Worm (Caenorhabditis elegans) whole organism, L3 larva: Measurements from ENCODE around the gene fbxa-26.

Experiments used
- ceh-16 ChIP-seq: sonication (generic microtip); optimal IDR thresholded peaks from 2 replicates; lab custom pipeline; 2017; ENCODE audit warnings: missing biosample characterization, missing genetic modification characterization
- egl-5 ChIP-seq: fragments of 150-350 bp; optimal IDR thresholded peaks from 2 replicates; lab custom pipeline; 2017; ENCODE audit warnings: missing biosample characterization, missing genetic modification reagents, missing genetic modification characterization, inconsistent platforms
- nhr-76 ChIP-seq: fragments of 150-350 bp; sonication (generic microtip); optimal IDR thresholded peaks from 5 replicates; lab custom pipeline; 2014; ENCODE audit warnings: missing biosample characterization, missing genetic modification characterization
- unc-62 ChIP-seq: fragments of 150-350 bp; sonication (generic microtip); optimal IDR thresholded peaks from 4 replicates; lab custom pipeline; 2014; ENCODE audit warnings: missing biosample characterization, missing genetic modification reagents, missing genetic modification characterization
- ztf-11 ChIP-seq: fragments of 150-350 bp; optimal IDR thresholded peaks from 2 replicates; lab custom pipeline; 2014; ENCODE audit warnings: missing biosample characterization, missing genetic modification characterization

DNA sequence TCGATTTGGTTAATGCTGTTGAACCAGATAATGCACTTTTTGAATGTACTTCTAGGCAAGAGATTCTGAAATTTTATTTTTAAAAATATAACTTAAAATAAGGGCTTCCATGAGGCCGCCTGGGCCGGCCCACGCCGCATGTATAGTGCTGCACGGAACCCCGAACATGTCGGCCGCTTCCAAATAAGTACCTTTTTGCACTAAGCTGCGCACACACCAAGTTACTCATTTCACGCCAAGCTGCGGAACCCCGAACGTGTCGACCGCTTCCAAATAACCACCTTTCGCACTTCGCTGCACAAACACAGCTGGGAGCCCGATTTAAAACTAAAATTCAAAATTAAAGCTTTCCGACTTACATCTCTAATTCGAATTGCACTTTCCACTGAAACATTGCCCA lies 31.0 kb downstream of the fbxa-26 start:
- TF ChIP-seq egl-5 (tag; lab: Kevin White, UChicago) (no peak), unc-62 (GFP tag; lab: Kevin White, UChicago) (no peak), ceh-16 (tag; lab: Kevin White, UChicago) (no peak), ztf-11 (tag; lab: Kevin White, UChicago) (no peak), nhr-76 (tag; lab: Kevin White, UChicago) (no peak)
